Worm (Caenorhabditis elegans): Measurements from ENCODE around the gene nrde-3.
A peak's percentile ranks its signal among the peaks of the same experiment; 100 is the strongest.

Gene nrde-3

ce11 chrX:394709-395108, 22.7 kb downstream of the nrde-3 start, which contains the start of gene R04A9.7:
Gene R04A9.7, minus strand, starts transcription at chrX:394892.
- TF ChIP-seq gmeb-2 (tag; optimal IDR thresholded peaks at IDR 0.05) = no peak
- TF ChIP-seq mec-3 (tag; optimal IDR thresholded peaks at IDR 0.05; ENCODE audit: borderline replicate concordance) = no peak
- TF ChIP-seq pax-1 (tag; optimal IDR thresholded peaks at IDR 0.05) = no peak
- no peak for TF ChIP-seq nhr-11 (tag; optimal IDR thresholded peaks at IDR 0.05)
- TF ChIP-seq ceh-24 (tag; optimal IDR thresholded peaks at IDR 0.05) = no peak
- TF ChIP-seq pha-2 (tag; optimal IDR thresholded peaks at IDR 0.05) = no peak
- no peak for TF ChIP-seq hlh-13 (GFP tag; optimal IDR thresholded peaks at IDR 0.05)
- TF ChIP-seq sox-4 (tag; optimal IDR thresholded peaks at IDR 0.05) = no peak
- no peak for TF ChIP-seq ceh-45 (GFP tag; IDR thresholded peaks at IDR 0.05)
- TF ChIP-seq fkh-6 (tag; optimal IDR thresholded peaks at IDR 0.05) = no peak
- TF ChIP-seq ceh-22 (tag; optimal IDR thresholded peaks at IDR 0.05) = no peak
- TF ChIP-seq F13H6.1 (tag; optimal IDR thresholded peaks at IDR 0.05) = no peak
- no peak for TF ChIP-seq ref-2 (tag; optimal IDR thresholded peaks at IDR 0.05)
- TF ChIP-seq ztf-16 (tag; optimal IDR thresholded peaks at IDR 0.05) = no peak

- TF ChIP-seq unc-55 (GFP tag; optimal IDR thresholded peaks at IDR 0.05) = no peak
- no peak for TF ChIP-seq syd-9 (tag; optimal IDR thresholded peaks at IDR 0.05)
- no peak for TF ChIP-seq pqm-1 (tag; optimal IDR thresholded peaks at IDR 0.05)
- TF ChIP-seq gmeb-2 (tag; optimal IDR thresholded peaks at IDR 0.05) = no peak
- TF ChIP-seq rnt-1 (tag; optimal IDR thresholded peaks at IDR 0.05) = no peak
- TF ChIP-seq hlh-13 (GFP tag; optimal IDR thresholded peaks at IDR 0.05) = no peak
- no peak for TF ChIP-seq eyg-1 (tag; optimal IDR thresholded peaks at IDR 0.05)
- no peak for TF ChIP-seq C08G9.2 (tag; optimal IDR thresholded peaks at IDR 0.05)
- no peak for TF ChIP-seq ref-2 (tag; optimal IDR thresholded peaks at IDR 0.05)
- no peak for TF ChIP-seq pha-4 (tag; optimal IDR thresholded peaks at IDR 0.05)
- TF ChIP-seq K09A11.1 (tag; optimal IDR thresholded peaks at IDR 0.05; ENCODE audit: insufficient read depth) = no peak
- TF ChIP-seq ahr-1 (tag; optimal IDR thresholded peaks at IDR 0.05) = no peak
- TF ChIP-seq F13H6.1 (tag; optimal IDR thresholded peaks at IDR 0.05) = no peak
- TF ChIP-seq unc-42 (tag; optimal IDR thresholded peaks at IDR 0.05) = no peak
These were observed 25.2 kb downstream of the nrde-3 start, which contains the start of gene R04A9.6 for ce11 chrX:397259-397658. Gene R04A9.6, plus strand, starts transcription at chrX:397559.

- TF ChIP-seq hlh-6 (tag; optimal IDR thresholded peaks at IDR 0.05) (no peak), tbx-7 (tag; optimal IDR thresholded peaks at IDR 0.05) (no peak), nhr-11 (tag; optimal IDR thresholded peaks at IDR 0.05) (no peak), ztf-16 (tag; optimal IDR thresholded peaks at IDR 0.05) (no peak), ceh-30 (tag; optimal IDR thresholded peaks at IDR 0.05) (no peak), F13H6.1 (tag; optimal IDR thresholded peaks at IDR 0.05) (no peak), ceh-6 (GFP tag; optimal IDR thresholded peaks at IDR 0.05) (no peak), pha-4 (tag; optimal IDR thresholded peaks at IDR 0.05) (no peak), ets-4 (tag; optimal IDR thresholded peaks at IDR 0.05) (no peak), npax-4 (tag; optimal IDR thresholded peaks at IDR 0.05) (no peak), T23F11.4 (GFP tag; optimal IDR thresholded peaks at IDR 0.05) (no peak)
These were observed 27.5 kb downstream of the nrde-3 start for ce11 chrX:399535-399934.

ce11 chrX:402951-403350, 30.9 kb downstream of the nrde-3 start:
- peak; percentile 91 for TF ChIP-seq sdc-2 (tag; optimal IDR thresholded peaks at IDR 0.05)
- TF ChIP-seq ceh-9 (tag; optimal IDR thresholded peaks at IDR 0.05) = no peak

ce11 chrX:404597-404996, 32.6 kb downstream of the nrde-3 start, which contains the start of gene R04A9.1:
Gene R04A9.1, plus strand, starts transcription at chrX:404897.
- TF ChIP-seq pat-9 (tag; optimal IDR thresholded peaks at IDR 0.05) (no peak), npax-4 (tag; optimal IDR thresholded peaks at IDR 0.05) (no peak), pag-3 (tag; optimal IDR thresholded peaks at IDR 0.05; ENCODE audit: borderline replicate concordance) (no peak), syd-9 (tag; optimal IDR thresholded peaks at IDR 0.05) (no peak), F13H6.1 (tag; optimal IDR thresholded peaks at IDR 0.05) (no peak), ceh-30 (tag; optimal IDR thresholded peaks at IDR 0.05) (no peak), K09A11.1 (tag; optimal IDR thresholded peaks at IDR 0.05; ENCODE audit: insufficient read depth) (no peak), K02D7.2 (tag; optimal IDR thresholded peaks at IDR 0.05) (no peak), unc-3 (GFP tag; conservative IDR thresholded peaks at IDR 0.05) (no peak), unc-3 (tag; optimal IDR thresholded peaks at IDR 0.05) (no peak), fax-1 (tag; optimal IDR thresholded peaks at IDR 0.05) (no peak), sox-4 (tag; optimal IDR thresholded peaks at IDR 0.05) (no peak), eyg-1 (tag; optimal IDR thresholded peaks at IDR 0.05) (no peak), che-1 (tag; optimal IDR thresholded peaks at IDR 0.05) (no peak), unc-86 (tag; optimal IDR thresholded peaks at IDR 0.05) (no peak), nhr-232 (tag; optimal IDR thresholded peaks at IDR 0.05) (no peak), hlh-8 (tag; optimal IDR thresholded peaks at IDR 0.05) (no peak), pqm-1 (tag; optimal IDR thresholded peaks at IDR 0.05) (no peak)

Data from whole organism, late embryonic.